Fruit fly (Drosophila melanogaster) whole organism, embryonic: ENCODE results near the gene Pex16.

Experiments used
- Atf3 ChIP-seq: fragments of 200-800 bp; sonication (Bioruptor generic); optimal IDR thresholded peaks from 3 replicates; lab custom pipeline; 2016; ENCODE audit warnings: missing biosample characterization, missing genetic modification characterization
- Bgb ChIP-seq: fragments of 200-800 bp; sonication (Bioruptor generic); IDR thresholded peaks from 2 replicates; pipeline ENCODE4 v1.3.6; 2022; ENCODE audit warnings: missing biosample characterization, missing genetic modification characterization; ENCODE audit not compliant: partially characterized antibody
- CG1024 ChIP-seq: fragments of 200-800 bp; sonication (Bioruptor generic); IDR thresholded peaks from 2 replicates; pipeline ENCODE4 v1.3.6; 2022; ENCODE audit warnings: missing biosample characterization, missing genetic modification characterization
- CG10654 ChIP-seq: fragments of 200-800 bp; sonication (Bioruptor generic); optimal IDR thresholded peaks from 2 replicates; lab custom pipeline; 2016; ENCODE audit warnings: missing biosample characterization, missing genetic modification characterization
- CG11247 ChIP-seq: fragments of 200-800 bp; sonication (Bioruptor generic); IDR thresholded peaks from 2 replicates; pipeline ENCODE4 v1.3.6; 2022; ENCODE audit warnings: missing biosample characterization, missing genetic modification characterization
- CG11560 ChIP-seq: fragments of 200-800 bp; sonication (Bioruptor generic); IDR thresholded peaks from 3 replicates; pipeline ENCODE4 v1.3.6; 2022; ENCODE audit warnings: missing biosample characterization, missing genetic modification characterization
- CG12391 ChIP-seq: fragments of 200-800 bp; sonication (Bioruptor generic); optimal IDR thresholded peaks from 3 replicates; lab custom pipeline; 2018; ENCODE audit warnings: missing biosample characterization, mild to moderate bottlenecking, missing genetic modification characterization, moderate library complexity
- CG12744 ChIP-seq: fragments of 200-800 bp; sonication (Bioruptor generic); optimal IDR thresholded peaks from 2 replicates; lab custom pipeline; 2016; ENCODE audit warnings: missing biosample characterization, missing genetic modification characterization
- CG12769 ChIP-seq: fragments of 200-800 bp; sonication (Bioruptor generic); optimal IDR thresholded peaks from 2 replicates; lab custom pipeline; 2019; ENCODE audit warnings: missing biosample characterization, mild to moderate bottlenecking, missing genetic modification characterization, moderate library complexity
- CG15601 ChIP-seq: fragments of 200-800 bp; sonication (Bioruptor generic); optimal IDR thresholded peaks from 3 replicates; lab custom pipeline; 2019; ENCODE audit warnings: missing biosample characterization, mild to moderate bottlenecking, missing genetic modification characterization, moderate library complexity
- CG17359 ChIP-seq: fragments of 200-800 bp; sonication (Bioruptor generic); optimal IDR thresholded peaks from 3 replicates; lab custom pipeline; 2018; ENCODE audit warnings: missing biosample characterization, mild to moderate bottlenecking, missing genetic modification characterization, moderate library complexity
- CG17912 ChIP-seq: fragments of 200-800 bp; sonication (Bioruptor generic); optimal IDR thresholded peaks from 2 replicates; lab custom pipeline; 2018; ENCODE audit warnings: missing biosample characterization, mild to moderate bottlenecking, missing genetic modification characterization
- CG2678 ChIP-seq: fragments of 200-800 bp; sonication (Bioruptor generic); optimal IDR thresholded peaks from 3 replicates; lab custom pipeline; 2019; ENCODE audit warnings: missing biosample characterization, mild to moderate bottlenecking, missing genetic modification characterization, moderate library complexity
- CG2712 ChIP-seq: fragments of 200-800 bp; optimal IDR thresholded peaks from 3 replicates; lab custom pipeline; 2019; ENCODE audit warnings: missing biosample characterization, mild to moderate bottlenecking, missing genetic modification characterization, moderate library complexity
- CG3407 ChIP-seq: fragments of 200-800 bp; sonication (Bioruptor generic); optimal IDR thresholded peaks from 2 replicates; lab custom pipeline; 2018; ENCODE audit warnings: missing biosample characterization, mild to moderate bottlenecking, missing genetic modification characterization
- CG7271 ChIP-seq: fragments of 200-800 bp; sonication (Bioruptor generic); optimal IDR thresholded peaks from 2 replicates; lab custom pipeline; 2018; ENCODE audit warnings: missing biosample characterization, mild to moderate bottlenecking, missing genetic modification characterization, moderate library complexity
- CG9876 ChIP-seq: fragments of 200-800 bp; sonication (Bioruptor generic); optimal IDR thresholded peaks from 2 replicates; lab custom pipeline; 2016; ENCODE audit warnings: missing biosample characterization, missing genetic modification characterization
- Deaf1 ChIP-seq: fragments of 200-800 bp; optimal IDR thresholded peaks from 3 replicates; lab custom pipeline; 2019; ENCODE audit warnings: missing biosample characterization, mild to moderate bottlenecking, missing genetic modification characterization, moderate library complexity
- Dfd ChIP-seq, 2 experiments: fragments of >200 bp; optimal IDR thresholded peaks; 2 replicates each; lab custom pipeline; 2017; ENCODE audit warnings: missing biosample characterization in 2 of 2, missing genetic modification characterization in 2 of 2
- E2f1 ChIP-seq: fragments of 200-800 bp; sonication (Bioruptor generic); IDR thresholded peaks from 2 replicates; pipeline ENCODE4 v1.3.6; 2022; ENCODE audit warnings: missing biosample characterization, missing genetic modification characterization
- E2f2 ChIP-seq: fragments of 200-800 bp; sonication (Bioruptor generic); IDR thresholded peaks from 2 replicates; pipeline ENCODE4 v1.3.6; 2022; ENCODE audit warnings: missing biosample characterization, missing genetic modification characterization
- Fer3 ChIP-seq: fragments of 200-800 bp; sonication (Bioruptor generic); optimal IDR thresholded peaks from 2 replicates; lab custom pipeline; 2018; ENCODE audit warnings: missing biosample characterization, mild to moderate bottlenecking, missing genetic modification characterization, moderate library complexity
- HLHmδ ChIP-seq: fragments of 200-800 bp; sonication (Bioruptor generic); optimal IDR thresholded peaks from 2 replicates; lab custom pipeline; 2018; ENCODE audit warnings: missing biosample characterization, mild to moderate bottlenecking, missing genetic modification characterization, moderate library complexity
- Hmr ChIP-seq: fragments of 200-800 bp; sonication (Bioruptor generic); optimal IDR thresholded peaks from 3 replicates; lab custom pipeline; 2017; ENCODE audit warnings: mild to moderate bottlenecking, missing biosample characterization, missing genetic modification reagents, missing genetic modification characterization
- Med ChIP-seq: fragments of 200-800 bp; sonication (Bioruptor generic); peaks from one replicate; lab custom pipeline; 2016; ENCODE audit warnings: missing biosample characterization, missing genetic modification characterization, mild to moderate bottlenecking, inconsistent platforms, moderate library complexity
- Meics ChIP-seq: fragments of 200-800 bp; sonication (Bioruptor generic); optimal IDR thresholded peaks from 2 replicates; lab custom pipeline; 2017; ENCODE audit warnings: missing biosample characterization, mild to moderate bottlenecking, missing genetic modification characterization
- Mes4 ChIP-seq: fragments of 200-800 bp; sonication (Bioruptor generic); optimal IDR thresholded peaks from 2 replicates; lab custom pipeline; 2016; ENCODE audit warnings: missing biosample characterization, missing genetic modification characterization
- Opbp ChIP-seq: fragments of 200-800 bp; sonication (Bioruptor generic); IDR thresholded peaks from 3 replicates; pipeline ENCODE4 v1.3.6; 2022; ENCODE audit warnings: missing biosample characterization, missing genetic modification characterization; ENCODE audit not compliant: partially characterized antibody
- Ravus ChIP-seq: fragments of 200-800 bp; sonication (Bioruptor generic); IDR thresholded peaks from 2 replicates; pipeline ENCODE4 v1.3.6; 2022; ENCODE audit warnings: missing biosample characterization, missing genetic modification characterization
- Sin3A ChIP-seq: fragments of >200 bp; optimal IDR thresholded peaks from 2 replicates; lab custom pipeline; 2018
- btn ChIP-seq: fragments of 200-800 bp; sonication (Bioruptor generic); optimal IDR thresholded peaks from 2 replicates; lab custom pipeline; 2016; ENCODE audit warnings: missing biosample characterization, missing genetic modification characterization
- crc ChIP-seq: fragments of 200-800 bp; sonication (Bioruptor generic); optimal IDR thresholded peaks from 2 replicates; lab custom pipeline; 2016; ENCODE audit warnings: missing biosample characterization, missing genetic modification characterization
- crol ChIP-seq: fragments of 200-800 bp; sonication (Bioruptor generic); IDR thresholded peaks from 2 replicates; pipeline ENCODE4 v1.3.6; 2022; ENCODE audit warnings: missing biosample characterization, missing genetic modification characterization
- crp ChIP-seq, 2 experiments: fragments of 200-800 bp; sonication (Bioruptor generic); optimal IDR thresholded peaks; 2 replicates in 1 of 2; 3 replicates in 1 of 2; lab custom pipeline; 2017; ENCODE audit warnings: missing biosample characterization in 2 of 2, missing genetic modification characterization in 2 of 2, mild to moderate bottlenecking in 1 of 2, moderate library complexity in 1 of 2
- dati ChIP-seq: fragments of 200-800 bp; sonication (Bioruptor generic); IDR thresholded peaks from 2 replicates; pipeline ENCODE4 v1.3.6; 2022; ENCODE audit warnings: missing biosample characterization, missing genetic modification characterization
- dysf ChIP-seq: fragments of 200-800 bp; sonication (Bioruptor generic); IDR thresholded peaks from 3 replicates; pipeline ENCODE4 v1.3.6; 2022; ENCODE audit warnings: missing biosample characterization, missing genetic modification characterization
- hb ChIP-seq: fragments of 200-800 bp; sonication (Bioruptor generic); IDR thresholded peaks from 3 replicates; pipeline ENCODE4 v1.3.6; 2022; ENCODE audit warnings: missing biosample characterization, missing genetic modification characterization; ENCODE audit not compliant: partially characterized antibody
- lmd ChIP-seq: fragments of 200-800 bp; sonication (Bioruptor generic); IDR thresholded peaks from 2 replicates; pipeline ENCODE4 v1.3.6; 2022; ENCODE audit warnings: missing biosample characterization, missing genetic modification characterization
- maf-S ChIP-seq: fragments of 200-800 bp; sonication (Bioruptor generic); optimal IDR thresholded peaks from 2 replicates; lab custom pipeline; 2016; ENCODE audit warnings: missing biosample characterization, missing genetic modification characterization
- pan ChIP-seq, 4 experiments: fragments of >200 bp in 3 of 4; fragments of 200-800 bp in 1 of 4; sonication (Bioruptor generic) in 1 of 4; optimal IDR thresholded peaks in 3 of 4; IDR thresholded peaks in 1 of 4; 2 replicates each; pipeline versions ENCODE4 v1.3.6 to Lab custom; 2017 to 2022; ENCODE audit warnings: missing biosample characterization in 2 of 4, missing genetic modification characterization in 2 of 4, mixed read lengths in 1 of 4
- ro ChIP-seq: fragments of 200-800 bp; sonication (Bioruptor generic); IDR thresholded peaks from 2 replicates; pipeline ENCODE4 v1.3.6; 2022; ENCODE audit warnings: missing biosample characterization, missing genetic modification characterization
- row ChIP-seq: fragments of 200-800 bp; sonication (Bioruptor generic); IDR thresholded peaks from 3 replicates; pipeline ENCODE4 v1.3.6; 2022; ENCODE audit warnings: missing biosample characterization, missing genetic modification characterization
- schlank ChIP-seq: fragments of 200-800 bp; sonication (Bioruptor generic); optimal IDR thresholded peaks from 2 replicates; lab custom pipeline; 2018; ENCODE audit warnings: missing biosample characterization, mild to moderate bottlenecking, missing genetic modification characterization
- slp2 ChIP-seq: fragments of 200-800 bp; sonication (Bioruptor generic); optimal IDR thresholded peaks from 2 replicates; lab custom pipeline; 2016; ENCODE audit warnings: missing biosample characterization, missing genetic modification characterization
- stc ChIP-seq: fragments of 200-800 bp; sonication (Bioruptor generic); IDR thresholded peaks from 2 replicates; pipeline ENCODE4 v1.3.6; 2022; ENCODE audit warnings: missing biosample characterization, missing genetic modification characterization
- trem ChIP-seq: fragments of 200-800 bp; optimal IDR thresholded peaks from 3 replicates; lab custom pipeline; 2019; ENCODE audit warnings: missing biosample characterization, mild to moderate bottlenecking, missing genetic modification characterization, moderate library complexity
- twi ChIP-seq: fragments of 200-800 bp; optimal IDR thresholded peaks from 2 replicates; lab custom pipeline; 2019; ENCODE audit warnings: missing biosample characterization, mild to moderate bottlenecking, missing genetic modification characterization, moderate library complexity
- unpg ChIP-seq: fragments of 200-800 bp; sonication (Bioruptor generic); optimal IDR thresholded peaks from 3 replicates; lab custom pipeline; 2018; ENCODE audit warnings: missing biosample characterization, mild to moderate bottlenecking, missing genetic modification characterization, moderate library complexity
- zen ChIP-seq: fragments of 200-800 bp; sonication (Bioruptor generic); optimal IDR thresholded peaks from 3 replicates; lab custom pipeline; 2018; ENCODE audit warnings: missing biosample characterization, mild to moderate bottlenecking, missing genetic modification characterization, moderate library complexity

Gene Pex16

dm6 chr3L:20771891-20772646, 6.0 kb downstream of the Pex16 start (continued):
- TF ChIP-seq Ravus (GFP tag; lab: Robert Waterston, UW) (peak; percentile 42; the same call in 1 of the 2 replicates), Sin3A (no peak), CG9876 (GFP tag; lab: Kevin White, UChicago) (peak; percentile 8), dysf (GFP tag; lab: Robert Waterston, UW) (peak; percentile 81), CG12744 (GFP tag; lab: Kevin White, UChicago) (peak; percentile 60), unpg (GFP tag; lab: Kevin White, UChicago) (peak; percentile 85), CG2712 (tag; lab: Kevin White, UChicago) (peak; percentile 84), zen (peak; percentile 77), E2f1 (peak; percentile 86), Atf3 (GFP tag; lab: Kevin White, UChicago) (peak; percentile 51), CG12391 (tag; lab: Kevin White, UChicago) (peak; percentile 84), ro (GFP tag; lab: Robert Waterston, UW) (0 out of 2 replicates have a peak, but pooled peaks have one; percentile 32), crp (GFP tag; optimal IDR thresholded peaks at IDR 0.05; lab: Kevin White, UChicago) (no peak), pan (optimal IDR thresholded peaks at IDR 0.05; lab: Kevin White, UChicago) (no peak), pan (GFP tag; optimal IDR thresholded peaks at IDR 0.05 in 1 of 2, IDR thresholded peaks at IDR 0.05 in 1 of 2) (peak in 1 of 2 experiments; percentile 91), CG2678 (tag; lab: Kevin White, UChicago) (peak; percentile 84), Dfd (GFP tag; optimal IDR thresholded peaks at IDR 0.05; lab: Kevin White, UChicago) (no peak), CG7271 (tag; lab: Kevin White, UChicago) (no peak), Deaf1 (tag; lab: Kevin White, UChicago) (peak; percentile 30), CG3407 (GFP tag; lab: Kevin White, UChicago) (peak; percentile 48), CG11560 (tag; lab: Robert Waterston, UW) (peak; percentile 38; the same call in 1 of the 3 replicates), Opbp (GFP tag; lab: Robert Waterston, UW) (0 out of 3 replicates have a peak, but pooled peaks have one; percentile 22), row (peak; percentile 88), crol (no peak), CG12769 (tag; lab: Kevin White, UChicago) (peak; percentile 88), Meics (GFP tag; lab: Kevin White, UChicago) (peak; percentile 84), HLHmδ (GFP tag; lab: Kevin White, UChicago) (no peak), btn (GFP tag; lab: Kevin White, UChicago) (peak; percentile 65), CG15601 (peak; percentile 55), slp2 (GFP tag; lab: Kevin White, UChicago) (peak; percentile 67), CG17359 (tag; lab: Kevin White, UChicago) (peak; percentile 86), dati (GFP tag; lab: Robert Waterston, UW) (peak; percentile 61), trem (tag; lab: Kevin White, UChicago) (peak; percentile 51), Mes4 (GFP tag; lab: Kevin White, UChicago) (peak; percentile 24), CG17912 (GFP tag; lab: Kevin White, UChicago) (no peak), E2f2 (GFP tag; lab: Robert Waterston, UW) (peak; percentile 58), Fer3 (tag; lab: Kevin White, UChicago) (peak; percentile 84), CG1024 (peak; percentile 52), hb (GFP tag; lab: Robert Waterston, UW) (no peak), crc (GFP tag; lab: Kevin White, UChicago) (no peak), CG11247 (peak; percentile 78), lmd (GFP tag; lab: Robert Waterston, UW) (peak; percentile 76), schlank (tag; lab: Kevin White, UChicago) (peak; percentile 50), Bgb (GFP tag; lab: Robert Waterston, UW) (no peak), CG10654 (GFP tag; lab: Kevin White, UChicago) (peak; percentile 61), Med (peak; percentile 97), maf-S (GFP tag; lab: Kevin White, UChicago) (peak; percentile 65), twi (tag; lab: Kevin White, UChicago) (peak; percentile 38), stc (GFP tag; lab: Robert Waterston, UW) (peak; percentile 84), Hmr (peak; percentile 84)
